Worm (Caenorhabditis elegans): ENCODE results near the gene T25B9.9.

ce11 chrIV:10766071-10766470 is 3.4 kb upstream of the T25B9.9 start:
- TF ChIP-seq lin-39 (tag; optimal IDR thresholded peaks at IDR 0.05) (no peak), egl-5 (tag; optimal IDR thresholded peaks at IDR 0.05) (no peak), nhr-28 (tag; optimal IDR thresholded peaks at IDR 0.05) (no peak), skn-1 (tag; optimal IDR thresholded peaks at IDR 0.05) (no peak), fkh-10 (GFP tag; optimal IDR thresholded peaks at IDR 0.05) (no peak), nhr-76 (tag; optimal IDR thresholded peaks at IDR 0.05) (no peak), unc-62 (GFP tag; optimal IDR thresholded peaks at IDR 0.05) (no peak), ceh-82 (tag; optimal IDR thresholded peaks at IDR 0.05) (no peak), ama-1 (optimal IDR thresholded peaks at IDR 0.05) (no peak)

All from whole organism, L3 larva.